Fruit fly (Drosophila melanogaster) whole organism, prepupa: ENCODE data around the gene CG8420.

Experiments
- Blimp-1 ChIP-seq: fragments of 200-800 bp; sonication (Bioruptor generic); optimal IDR thresholded peaks from 3 replicates; lab custom pipeline; 2017; ENCODE audit warnings: missing biosample characterization, missing genetic modification characterization, mild to moderate bottlenecking, moderate library complexity, missing genetic modification reagents
- CG10631 ChIP-seq: fragments of 200-800 bp; sonication (Bioruptor generic); optimal IDR thresholded peaks from 2 replicates; lab custom pipeline; 2016; ENCODE audit warnings: missing biosample characterization, missing genetic modification characterization
- CG10669 ChIP-seq: fragments of 200-800 bp; sonication (Bioruptor generic); optimal IDR thresholded peaks from 3 replicates; lab custom pipeline; 2018; ENCODE audit warnings: missing biosample characterization, mild to moderate bottlenecking, missing genetic modification characterization, moderate library complexity
- CG11294 ChIP-seq: fragments of 200-800 bp; sonication (Bioruptor generic); IDR thresholded peaks from 2 replicates; pipeline ENCODE4 v1.3.6; 2022; ENCODE audit warnings: missing biosample characterization, missing genetic modification characterization
- CG11762 ChIP-seq: fragments of 200-800 bp; sonication (Bioruptor generic); optimal IDR thresholded peaks from 3 replicates; lab custom pipeline; 2016; ENCODE audit warnings: missing biosample characterization, missing genetic modification characterization; ENCODE audit not compliant: insufficient read depth
- CG11902 ChIP-seq: fragments of 200-800 bp; sonication (Bioruptor generic); optimal IDR thresholded peaks from 3 replicates; lab custom pipeline; 2016; ENCODE audit warnings: missing biosample characterization, missing genetic modification characterization
- CG15336 ChIP-seq: fragments of 200-800 bp; sonication (Bioruptor generic); IDR thresholded peaks from 2 replicates; pipeline ENCODE4 v1.3.6; 2022; ENCODE audit warnings: missing biosample characterization, missing genetic modification characterization
- CG3032 ChIP-seq: fragments of 200-800 bp; optimal IDR thresholded peaks from 2 replicates; lab custom pipeline; 2019; ENCODE audit warnings: missing biosample characterization, mild to moderate bottlenecking, missing genetic modification characterization, moderate library complexity
- CG32006 ChIP-seq: fragments of 200-800 bp; sonication (Bioruptor generic); optimal IDR thresholded peaks from 3 replicates; lab custom pipeline; 2017; ENCODE audit warnings: missing biosample characterization, mild to moderate bottlenecking, missing genetic modification characterization
- CG34406 ChIP-seq: fragments of 200-800 bp; sonication (Bioruptor generic); optimal IDR thresholded peaks from 3 replicates; lab custom pipeline; 2016; ENCODE audit warnings: missing biosample characterization, missing genetic modification characterization
- CG3919 ChIP-seq: fragments of 200-800 bp; sonication (Bioruptor generic); optimal IDR thresholded peaks from 3 replicates; lab custom pipeline; 2016; ENCODE audit warnings: missing biosample characterization, missing genetic modification characterization
- CG4318 ChIP-seq: fragments of 200-800 bp; sonication (Bioruptor generic); optimal IDR thresholded peaks from 3 replicates; lab custom pipeline; 2017; ENCODE audit warnings: missing biosample characterization, mild to moderate bottlenecking, missing genetic modification characterization
- CG6163 ChIP-seq: fragments of 200-800 bp; sonication (Bioruptor generic); IDR thresholded peaks from 3 replicates; pipeline ENCODE4 v1.3.6; 2022; ENCODE audit warnings: missing biosample characterization, missing genetic modification characterization
- CG6276 ChIP-seq: fragments of 200-800 bp; sonication (Bioruptor generic); optimal IDR thresholded peaks from 2 replicates; lab custom pipeline; 2017; ENCODE audit warnings: missing biosample characterization, mild to moderate bottlenecking, missing genetic modification characterization
- CG6792 ChIP-seq: fragments of 200-800 bp; sonication (Bioruptor generic); optimal IDR thresholded peaks from 3 replicates; lab custom pipeline; 2016; ENCODE audit warnings: missing biosample characterization, missing genetic modification characterization
- CG6808 ChIP-seq: fragments of 200-800 bp; sonication (Bioruptor generic); optimal IDR thresholded peaks from 3 replicates; lab custom pipeline; 2017; ENCODE audit warnings: missing biosample characterization, missing genetic modification characterization, mild to moderate bottlenecking, moderate library complexity, missing genetic modification reagents
- CG7368 ChIP-seq: fragments of 200-800 bp; sonication (Bioruptor generic); optimal IDR thresholded peaks from 3 replicates; lab custom pipeline; 2016; ENCODE audit warnings: missing biosample characterization, missing genetic modification characterization
- CG8319 ChIP-seq: fragments of 200-800 bp; sonication (Bioruptor generic); optimal IDR thresholded peaks from 3 replicates; lab custom pipeline; 2016; ENCODE audit warnings: missing biosample characterization, missing genetic modification characterization
- CG8632 ChIP-seq: fragments of 200-800 bp; sonication (Bioruptor generic); optimal IDR thresholded peaks from 3 replicates; lab custom pipeline; 2016; ENCODE audit warnings: missing biosample characterization, missing genetic modification characterization
- Eip75B ChIP-seq: fragments of 200-800 bp; sonication (Bioruptor generic); optimal IDR thresholded peaks from 3 replicates; lab custom pipeline; 2016; ENCODE audit warnings: missing biosample characterization, missing genetic modification characterization
- Eip78C ChIP-seq: fragments of 200-800 bp; sonication (Bioruptor generic); peaks from one replicate; lab custom pipeline; 2016; ENCODE audit warnings: missing biosample characterization, missing genetic modification characterization
- Eip93F ChIP-seq: fragments of 200-800 bp; sonication (Bioruptor generic); optimal IDR thresholded peaks from 2 replicates; lab custom pipeline; 2016; ENCODE audit warnings: missing biosample characterization, mild to moderate bottlenecking, missing genetic modification characterization
- Ets21C ChIP-seq: fragments of 200-800 bp; sonication (Bioruptor generic); optimal IDR thresholded peaks from 3 replicates; lab custom pipeline; 2016; ENCODE audit warnings: missing biosample characterization, missing genetic modification characterization
- Gug ChIP-seq: fragments of 200-800 bp; sonication (Bioruptor generic); IDR thresholded peaks from 2 replicates; pipeline ENCODE4 v1.3.6; 2022; ENCODE audit warnings: missing biosample characterization, missing genetic modification characterization
- Hr39 ChIP-seq: fragments of 200-800 bp; sonication (Bioruptor generic); optimal IDR thresholded peaks from 2 replicates; lab custom pipeline; 2016; ENCODE audit warnings: missing biosample characterization, missing genetic modification characterization
- Lpt ChIP-seq: fragments of 200-800 bp; sonication (Bioruptor generic); optimal IDR thresholded peaks from 3 replicates; lab custom pipeline; 2016; ENCODE audit warnings: missing biosample characterization, missing genetic modification characterization
- Met ChIP-seq: fragments of 200-800 bp; sonication (Bioruptor generic); optimal IDR thresholded peaks from 3 replicates; lab custom pipeline; 2016; ENCODE audit warnings: missing biosample characterization, missing genetic modification characterization
- Smox ChIP-seq: fragments of 200-800 bp; sonication (Bioruptor generic); optimal IDR thresholded peaks from 3 replicates; lab custom pipeline; 2016; ENCODE audit warnings: missing biosample characterization, missing genetic modification characterization
- Sox15 ChIP-seq: fragments of 200-800 bp; sonication (Bioruptor generic); optimal IDR thresholded peaks from 3 replicates; lab custom pipeline; 2016; ENCODE audit warnings: missing biosample characterization, missing genetic modification characterization
- acj6 ChIP-seq: fragments of 200-800 bp; sonication (Bioruptor generic); optimal IDR thresholded peaks from 3 replicates; lab custom pipeline; 2016; ENCODE audit warnings: missing biosample characterization, missing genetic modification characterization
- cyc ChIP-seq: fragments of 200-800 bp; sonication (Bioruptor generic); optimal IDR thresholded peaks from 3 replicates; lab custom pipeline; 2016; ENCODE audit warnings: missing biosample characterization, missing genetic modification characterization
- dsx ChIP-seq: fragments of 200-800 bp; optimal IDR thresholded peaks from 3 replicates; lab custom pipeline; 2019; ENCODE audit warnings: missing biosample characterization, mild to moderate bottlenecking, missing genetic modification characterization, moderate library complexity; ENCODE audit not compliant: poor library complexity, severe bottlenecking
- eg ChIP-seq: fragments of 200-800 bp; sonication (Bioruptor generic); IDR thresholded peaks from 3 replicates; pipeline ENCODE4 v1.3.6; 2022; ENCODE audit warnings: missing biosample characterization, missing genetic modification characterization
- fd59A ChIP-seq: fragments of 200-800 bp; sonication (Bioruptor generic); optimal IDR thresholded peaks from 2 replicates; lab custom pipeline; 2017; ENCODE audit warnings: missing biosample characterization, mild to moderate bottlenecking, missing genetic modification characterization, missing genetic modification reagents
- fkh ChIP-seq: fragments of 200-800 bp; sonication (Bioruptor generic); optimal IDR thresholded peaks from 3 replicates; lab custom pipeline; 2017; ENCODE audit warnings: missing biosample characterization, mild to moderate bottlenecking, missing genetic modification characterization, moderate library complexity
- lz ChIP-seq: fragments of 200-800 bp; sonication (Bioruptor generic); optimal IDR thresholded peaks from 3 replicates; lab custom pipeline; 2016; ENCODE audit warnings: missing biosample characterization, missing genetic modification characterization
- net ChIP-seq: fragments of 200-800 bp; sonication (Bioruptor generic); optimal IDR thresholded peaks from 3 replicates; lab custom pipeline; 2016; ENCODE audit warnings: missing biosample characterization, missing genetic modification characterization
- spab ChIP-seq: fragments of 200-800 bp; sonication (Bioruptor generic); optimal IDR thresholded peaks from 2 replicates; lab custom pipeline; 2017; ENCODE audit warnings: missing biosample characterization, mild to moderate bottlenecking, missing genetic modification characterization, missing genetic modification reagents
- ss ChIP-seq, 2 experiments: fragments of 200-800 bp; sonication (Bioruptor generic); optimal IDR thresholded peaks; 2 replicates in 1 of 2; 3 replicates in 1 of 2; lab custom pipeline; 2017 to 2018; ENCODE audit warnings: mild to moderate bottlenecking in 2 of 2, missing biosample characterization in 2 of 2, missing genetic modification characterization in 2 of 2, moderate library complexity in 1 of 2
- svp ChIP-seq: fragments of 200-800 bp; sonication (Bioruptor generic); peaks from one replicate; lab custom pipeline; 2016; ENCODE audit warnings: missing biosample characterization, missing genetic modification characterization
- vri ChIP-seq: fragments of 200-800 bp; sonication (Bioruptor generic); optimal IDR thresholded peaks from 3 replicates; lab custom pipeline; 2016; ENCODE audit warnings: missing biosample characterization, mild to moderate bottlenecking, missing genetic modification characterization

CG8420 gene

dm6 chr3R:9224807-9225206, 21.6 kb upstream of the CG8420 start (continued):
- TF ChIP-seq Lpt (GFP tag; lab: Kevin White, UChicago) (peak; percentile 68), net (GFP tag; lab: Kevin White, UChicago) (peak; percentile 29), Met (GFP tag; lab: Kevin White, UChicago) (peak; percentile 18), dsx (GFP tag; lab: Kevin White, UChicago) (no peak), fd59A (no peak), CG6276 (peak; percentile 59), CG10631 (peak; percentile 72), CG6792 (GFP tag; lab: Kevin White, UChicago) (peak; percentile 35), lz (GFP tag; lab: Kevin White, UChicago) (peak; percentile 1), Blimp-1 (no peak), CG6163 (GFP tag; lab: Robert Waterston, UW) (peak; percentile 71; the same call in 1 of the 3 replicates), CG32006 (peak; percentile 71), ss (GFP tag; optimal IDR thresholded peaks at IDR 0.05; lab: Kevin White, UChicago) (no peak), CG8319 (GFP tag; lab: Kevin White, UChicago) (no peak), CG15336 (peak; percentile 83), Eip93F (no peak), Eip78C (peak; percentile 91), CG3032 (tag; lab: Kevin White, UChicago) (peak; percentile 40), CG34406 (GFP tag; lab: Kevin White, UChicago) (peak; percentile 53), cyc (no peak), CG11294 (GFP tag; lab: Robert Waterston, UW) (peak; percentile 42; the same call in 1 of the 2 replicates), Sox15 (GFP tag; lab: Kevin White, UChicago) (no peak), CG7368 (GFP tag; lab: Kevin White, UChicago) (no peak), CG10669 (GFP tag; lab: Kevin White, UChicago) (peak; percentile 10), vri (peak; percentile 3), eg (GFP tag; lab: Robert Waterston, UW) (peak; percentile 84), Gug (peak; percentile 65), svp (GFP tag; lab: Kevin White, UChicago) (peak; percentile 74), Hr39 (GFP tag; lab: Kevin White, UChicago) (no peak), CG11902 (GFP tag; lab: Kevin White, UChicago) (no peak), CG11762 (GFP tag; lab: Kevin White, UChicago) (peak; percentile 59), acj6 (peak; percentile 62)

- TF ChIP-seq CG10631 = no peak
- no peak for TF ChIP-seq fkh (GFP tag; lab: Kevin White, UChicago)
- peak; percentile 26 for TF ChIP-seq spab (GFP tag; lab: Kevin White, UChicago)
- TF ChIP-seq Eip75B = peak; percentile 4
- no peak for TF ChIP-seq CG3919 (GFP tag; lab: Kevin White, UChicago)
- peak; percentile 10 for TF ChIP-seq fd59A
- TF ChIP-seq CG6808 (GFP tag; lab: Kevin White, UChicago) = peak; percentile 48
- peak; percentile 67 for TF ChIP-seq CG6163 (GFP tag; lab: Robert Waterston, UW)
- TF ChIP-seq ss (GFP tag; optimal IDR thresholded peaks at IDR 0.05; lab: Kevin White, UChicago) = peak; percentile 52 to 59
Measured at dm6 chr3R:9226146-9226545, 20.3 kb upstream of the CG8420 start.

dm6 chr3R:9226701-9227313, 19.6 kb upstream of the CG8420 start:
- TF ChIP-seq CG6163 (GFP tag; lab: Robert Waterston, UW) (peak; percentile 49; the same call in 2 of the 3 replicates), dsx (GFP tag; lab: Kevin White, UChicago) (peak; percentile 96), Eip78C (peak; percentile 75), Smox (GFP tag; lab: Kevin White, UChicago) (no peak), CG4318 (GFP tag; lab: Kevin White, UChicago) (no peak), CG8632 (peak; percentile 14), Lpt (GFP tag; lab: Kevin White, UChicago) (no peak), lz (GFP tag; lab: Kevin White, UChicago) (peak; percentile 2), Ets21C (GFP tag; lab: Kevin White, UChicago) (no peak), eg (GFP tag; lab: Robert Waterston, UW) (peak; percentile 63; the same call in 2 of the 3 replicates), ss (GFP tag; optimal IDR thresholded peaks at IDR 0.05; lab: Kevin White, UChicago) (peak in 1 of 2 experiments; percentile 53), vri (peak; percentile 84), net (GFP tag; lab: Kevin White, UChicago) (peak; percentile 53), fkh (GFP tag; lab: Kevin White, UChicago) (peak; percentile 85), CG3919 (GFP tag; lab: Kevin White, UChicago) (no peak), svp (GFP tag; lab: Kevin White, UChicago) (peak; percentile 83)
